Fruit fly (Drosophila melanogaster): ENCODE measurements around the gene NijC.

NijC gene

DNA sequence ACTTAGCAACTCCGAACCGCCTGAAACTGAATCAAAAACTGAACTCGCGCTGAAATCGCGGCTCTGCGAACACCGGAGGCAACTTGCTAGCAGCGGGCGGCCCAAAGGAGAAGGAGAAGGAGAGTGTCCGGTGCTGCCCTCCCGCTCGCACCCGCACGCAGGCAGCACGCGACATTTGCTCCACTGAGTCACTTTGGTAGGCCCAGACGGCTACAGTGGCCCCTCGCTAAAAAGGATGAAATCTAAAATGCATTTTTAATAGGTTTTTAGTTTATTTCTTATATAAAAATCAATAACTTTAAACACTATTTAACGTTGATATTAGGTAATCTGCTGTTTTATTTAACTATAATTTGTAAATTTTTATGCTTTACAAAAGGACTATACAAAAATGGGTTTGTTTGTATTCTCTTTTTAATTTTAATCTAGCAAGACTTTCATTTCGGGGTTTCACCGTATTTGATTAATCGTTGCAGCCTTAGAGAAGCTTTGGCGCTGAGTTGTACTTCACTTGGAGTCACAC is 27.5 kb downstream of the NijC start, which contains the start of gene Men:
Gene Men (minus strand): TSS at position 51 of the 523 bp plus-strand sequence.
- TF ChIP-seq CG10669 (GFP tag; optimal IDR thresholded peaks at IDR 0.05) (no peak), net (GFP tag; optimal IDR thresholded peaks at IDR 0.05) (peak; percentile 39), Blimp-1 (GFP tag; optimal IDR thresholded peaks at IDR 0.05) (peak; percentile 5), CG10631 (GFP tag; optimal IDR thresholded peaks at IDR 0.05) (peak; percentile 32), CG8119 (GFP tag; IDR thresholded peaks at IDR 0.05) (peak; percentile 78), Sox102F (GFP tag; optimal IDR thresholded peaks at IDR 0.05) (peak; percentile 38), CG7368 (GFP tag; optimal IDR thresholded peaks at IDR 0.05) (peak; percentile 21), Ets96B (tag; optimal IDR thresholded peaks at IDR 0.05) (peak; percentile 54), CG3032 (tag; optimal IDR thresholded peaks at IDR 0.05) (peak; percentile 71), Sox15 (GFP tag; optimal IDR thresholded peaks at IDR 0.05) (no peak), CG1621 (tag; optimal IDR thresholded peaks at IDR 0.05) (peak; percentile 7), CG16779 (tag; optimal IDR thresholded peaks at IDR 0.05) (peak; percentile 24), CG31627 (GFP tag; optimal IDR thresholded peaks at IDR 0.05) (no peak), acj6 (GFP tag; optimal IDR thresholded peaks at IDR 0.05) (peak; percentile 52), Eip93F (GFP tag; optimal IDR thresholded peaks at IDR 0.05) (no peak), pdm3 (GFP tag; optimal IDR thresholded peaks at IDR 0.05) (peak; percentile 52), CG15336 (GFP tag; IDR thresholded peaks at IDR 0.05) (peak; percentile 83), Gug (GFP tag; IDR thresholded peaks at IDR 0.05) (peak; percentile 52; the same call in 1 of the 2 replicates), CG4318 (GFP tag; optimal IDR thresholded peaks at IDR 0.05) (peak; percentile 56), cyc (GFP tag; optimal IDR thresholded peaks at IDR 0.05) (peak; percentile 48), CG11762 (GFP tag; optimal IDR thresholded peaks at IDR 0.05; ENCODE audit: insufficient read depth) (peak; percentile 47), Hr39 (GFP tag; optimal IDR thresholded peaks at IDR 0.05) (peak; percentile 19), Eip75B (GFP tag; optimal IDR thresholded peaks at IDR 0.05) (peak; percentile 27), spab (GFP tag; optimal IDR thresholded peaks at IDR 0.05) (peak; percentile 22), ss (GFP tag; optimal IDR thresholded peaks at IDR 0.05) (peak; percentile 48 to 56), Eip78C (GFP tag) (peak; percentile 85), CG6163 (GFP tag; IDR thresholded peaks at IDR 0.05) (peak; percentile 60; the same call in 2 of the 3 replicates), vri (GFP tag; optimal IDR thresholded peaks at IDR 0.05) (peak; percentile 25), CG6854 (GFP tag; optimal IDR thresholded peaks at IDR 0.05) (no peak), Smox (GFP tag; optimal IDR thresholded peaks at IDR 0.05) (peak; percentile 39), lz (GFP tag; optimal IDR thresholded peaks at IDR 0.05) (peak; percentile 39), dsx (GFP tag; optimal IDR thresholded peaks at IDR 0.05; ENCODE audit: poor library complexity, severe bottlenecking) (peak; percentile 40), CG11294 (GFP tag; IDR thresholded peaks at IDR 0.05) (peak; percentile 61; the same call in 1 of the 2 replicates), CG8319 (GFP tag; optimal IDR thresholded peaks at IDR 0.05) (no peak), salr (GFP tag; optimal IDR thresholded peaks at IDR 0.05) (peak in 1 of 2 experiments; percentile 55), Met (GFP tag; optimal IDR thresholded peaks at IDR 0.05) (peak; percentile 61), dac (GFP tag; optimal IDR thresholded peaks at IDR 0.05) (no peak), CG32006 (GFP tag; optimal IDR thresholded peaks at IDR 0.05) (peak; percentile 73), achi (GFP tag; optimal IDR thresholded peaks at IDR 0.05) (peak; percentile 60), CG3919 (GFP tag; optimal IDR thresholded peaks at IDR 0.05) (peak; percentile 37), OdsH (GFP tag; optimal IDR thresholded peaks at IDR 0.05) (peak; percentile 52), CG34406 (GFP tag; optimal IDR thresholded peaks at IDR 0.05) (peak; percentile 59), Ets21C (GFP tag; optimal IDR thresholded peaks at IDR 0.05) (no peak), CG6808 (GFP tag; optimal IDR thresholded peaks at IDR 0.05) (peak; percentile 41), CG9139 (GFP tag; optimal IDR thresholded peaks at IDR 0.05) (peak; percentile 9), topi (GFP tag; optimal IDR thresholded peaks at IDR 0.05) (peak; percentile 59), esn (GFP tag; optimal IDR thresholded peaks at IDR 0.05) (peak; percentile 55), CG8632 (GFP tag; optimal IDR thresholded peaks at IDR 0.05) (peak; percentile 53), Hr38 (GFP tag; optimal IDR thresholded peaks at IDR 0.05) (no peak), fkh (GFP tag; optimal IDR thresholded peaks at IDR 0.05) (no peak), Lpt (GFP tag; optimal IDR thresholded peaks at IDR 0.05) (peak; percentile 49)

Measured in whole organism, prepupa.